Fruit fly (Drosophila melanogaster) whole organism, pupa: ENCODE measurements around the gene Psn.

ENCODE experiments used
- CG10348 ChIP-seq: fragments of 200-800 bp; sonication (Bioruptor generic); IDR thresholded peaks from 2 replicates; pipeline ENCODE4 v1.3.6; 2022; ENCODE audit warnings: missing biosample characterization, missing genetic modification characterization
- CG12605 ChIP-seq: fragments of 200-800 bp; sonication (Bioruptor generic); IDR thresholded peaks from 2 replicates; pipeline ENCODE4 v1.3.6; 2022; ENCODE audit warnings: missing biosample characterization, missing genetic modification characterization
- CG13204 ChIP-seq: fragments of 200-800 bp; sonication (Bioruptor generic); optimal IDR thresholded peaks from 2 replicates; lab custom pipeline; 2018; ENCODE audit warnings: missing biosample characterization, mild to moderate bottlenecking, missing genetic modification characterization, moderate library complexity
- CG14655 ChIP-seq: fragments of 200-800 bp; sonication (Bioruptor generic); optimal IDR thresholded peaks from 3 replicates; lab custom pipeline; 2017; ENCODE audit warnings: mild to moderate bottlenecking, missing biosample characterization, missing genetic modification reagents, missing genetic modification characterization
- CG15710 ChIP-seq: fragments of 200-800 bp; sonication (Bioruptor generic); optimal IDR thresholded peaks from 2 replicates; lab custom pipeline; 2018; ENCODE audit warnings: missing biosample characterization, mild to moderate bottlenecking, missing genetic modification characterization, moderate library complexity
- CG17806 ChIP-seq: fragments of 200-800 bp; sonication (Bioruptor generic); optimal IDR thresholded peaks from 2 replicates; lab custom pipeline; 2018; ENCODE audit warnings: missing biosample characterization, mild to moderate bottlenecking, missing genetic modification characterization, moderate library complexity
- CG32121 ChIP-seq: fragments of 200-800 bp; sonication (Bioruptor generic); IDR thresholded peaks from 2 replicates; pipeline ENCODE4 v1.3.6; 2022; ENCODE audit warnings: missing biosample characterization, missing genetic modification characterization
- CG34367 ChIP-seq: fragments of 200-800 bp; sonication (Bioruptor generic); optimal IDR thresholded peaks from 2 replicates; lab custom pipeline; 2018; ENCODE audit warnings: missing biosample characterization, mild to moderate bottlenecking, missing genetic modification characterization
- CG4496 ChIP-seq: fragments of 200-800 bp; sonication (Bioruptor generic); IDR thresholded peaks from 3 replicates; pipeline ENCODE4 v1.3.6; 2022; ENCODE audit warnings: missing biosample characterization, missing genetic modification characterization
- CG8159 ChIP-seq: fragments of 200-800 bp; sonication (Bioruptor generic); optimal IDR thresholded peaks from 3 replicates; lab custom pipeline; 2018; ENCODE audit warnings: missing biosample characterization, mild to moderate bottlenecking, missing genetic modification characterization, moderate library complexity
- CG8301 ChIP-seq: fragments of 200-800 bp; sonication (Bioruptor generic); optimal IDR thresholded peaks from 2 replicates; lab custom pipeline; 2018; ENCODE audit warnings: missing biosample characterization, mild to moderate bottlenecking, missing genetic modification characterization
- CG9948 ChIP-seq: fragments of 200-800 bp; sonication (Bioruptor generic); optimal IDR thresholded peaks from 2 replicates; lab custom pipeline; 2018; ENCODE audit warnings: missing biosample characterization, mild to moderate bottlenecking, missing genetic modification characterization, moderate library complexity
- D1 ChIP-seq: fragments of 200-800 bp; sonication (Bioruptor generic); optimal IDR thresholded peaks from 2 replicates; lab custom pipeline; 2018; ENCODE audit warnings: missing biosample characterization, mild to moderate bottlenecking, missing genetic modification characterization, moderate library complexity
- EcR ChIP-seq: fragments of 200-800 bp; sonication (Bioruptor generic); optimal IDR thresholded peaks from 3 replicates; lab custom pipeline; 2019; ENCODE audit warnings: missing biosample characterization, missing genetic modification characterization, mild to moderate bottlenecking, moderate library complexity, missing genetic modification reagents
- Ets98B ChIP-seq: fragments of 200-800 bp; sonication (Bioruptor generic); IDR thresholded peaks from 2 replicates; pipeline ENCODE4 v1.3.6; 2022; ENCODE audit warnings: missing biosample characterization, missing genetic modification characterization
- Pif1A ChIP-seq: fragments of 200-800 bp; sonication (Bioruptor generic); optimal IDR thresholded peaks from 3 replicates; lab custom pipeline; 2016; ENCODE audit warnings: missing biosample characterization, missing genetic modification characterization
- Pif1B ChIP-seq: fragments of 200-800 bp; sonication (Bioruptor generic); optimal IDR thresholded peaks from 3 replicates; lab custom pipeline; 2016; ENCODE audit warnings: missing biosample characterization, missing genetic modification characterization
- Snoo ChIP-seq: fragments of 200-800 bp; sonication (Bioruptor generic); optimal IDR thresholded peaks from 3 replicates; lab custom pipeline; 2017; ENCODE audit warnings: missing biosample characterization, mild to moderate bottlenecking, missing genetic modification characterization, inconsistent platforms
- fd96Ca ChIP-seq: fragments of 200-800 bp; sonication (Bioruptor generic); IDR thresholded peaks from 3 replicates; pipeline ENCODE4 v1.3.6; 2022; ENCODE audit warnings: missing biosample characterization, missing genetic modification characterization
- gl ChIP-seq: fragments of 200-800 bp; sonication (Bioruptor generic); optimal IDR thresholded peaks from 2 replicates; lab custom pipeline; 2018; ENCODE audit warnings: missing biosample characterization, mild to moderate bottlenecking, missing genetic modification characterization
- rn ChIP-seq: fragments of 200-800 bp; sonication (Bioruptor generic); IDR thresholded peaks from 2 replicates; pipeline ENCODE4 v1.3.6; 2022; ENCODE audit warnings: missing biosample characterization, missing genetic modification characterization

Gene Psn

DNA sequence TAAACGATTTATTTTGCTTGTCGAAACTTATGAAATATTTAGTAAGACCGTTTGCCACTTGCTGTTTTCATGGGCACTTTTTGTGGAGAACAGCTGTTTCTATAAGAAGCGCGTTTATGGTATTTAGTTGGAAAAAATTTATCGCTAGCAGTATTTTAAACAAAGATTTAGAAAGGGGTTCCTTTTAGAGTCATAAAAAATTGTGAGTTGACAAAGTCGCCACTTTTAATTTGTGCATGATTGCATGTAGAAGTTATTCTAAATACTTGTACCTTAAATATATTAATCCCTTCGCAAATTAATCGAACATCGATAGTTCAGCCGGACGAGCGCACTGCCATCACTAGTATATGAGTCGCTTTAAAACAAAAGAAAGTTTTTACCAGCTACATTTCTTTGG is at the start of gene Psn, which contains the start of gene Las:
Gene Psn, plus strand, starts transcription at position 172 of the 400 bp plus-strand sequence.
Gene Las, minus strand, starts transcription at position 65 of the 400 bp plus-strand sequence.
- TF ChIP-seq fd96Ca (GFP tag; lab: Robert Waterston, UW) = no peak
- no peak for TF ChIP-seq Snoo
- TF ChIP-seq CG10348 = no peak
- no peak for TF ChIP-seq CG8159 (tag; lab: Kevin White, UChicago)
- no peak for TF ChIP-seq CG13204 (GFP tag; lab: Kevin White, UChicago)
- no peak for TF ChIP-seq D1
- no peak for TF ChIP-seq CG12605 (GFP tag; lab: Robert Waterston, UW)
- no peak for TF ChIP-seq CG14655 (GFP tag; lab: Kevin White, UChicago)
- TF ChIP-seq Ets98B (GFP tag; lab: Robert Waterston, UW) = no peak
- no peak for TF ChIP-seq Pif1B (GFP tag; lab: Kevin White, UChicago)
- TF ChIP-seq Pif1A (GFP tag; lab: Kevin White, UChicago) = no peak
- no peak for TF ChIP-seq CG34367 (tag; lab: Kevin White, UChicago)
- no peak for TF ChIP-seq CG8301 (tag; lab: Kevin White, UChicago)
- TF ChIP-seq CG9948 (tag; lab: Kevin White, UChicago) = no peak
- TF ChIP-seq gl (tag; lab: Kevin White, UChicago) = no peak
- no peak for TF ChIP-seq CG17806
- no peak for TF ChIP-seq EcR (GFP tag; lab: Kevin White, UChicago)
- TF ChIP-seq CG15710 (tag; lab: Kevin White, UChicago) = no peak
- TF ChIP-seq CG32121 (GFP tag; lab: Robert Waterston, UW) = no peak
- TF ChIP-seq rn = no peak

DNA sequence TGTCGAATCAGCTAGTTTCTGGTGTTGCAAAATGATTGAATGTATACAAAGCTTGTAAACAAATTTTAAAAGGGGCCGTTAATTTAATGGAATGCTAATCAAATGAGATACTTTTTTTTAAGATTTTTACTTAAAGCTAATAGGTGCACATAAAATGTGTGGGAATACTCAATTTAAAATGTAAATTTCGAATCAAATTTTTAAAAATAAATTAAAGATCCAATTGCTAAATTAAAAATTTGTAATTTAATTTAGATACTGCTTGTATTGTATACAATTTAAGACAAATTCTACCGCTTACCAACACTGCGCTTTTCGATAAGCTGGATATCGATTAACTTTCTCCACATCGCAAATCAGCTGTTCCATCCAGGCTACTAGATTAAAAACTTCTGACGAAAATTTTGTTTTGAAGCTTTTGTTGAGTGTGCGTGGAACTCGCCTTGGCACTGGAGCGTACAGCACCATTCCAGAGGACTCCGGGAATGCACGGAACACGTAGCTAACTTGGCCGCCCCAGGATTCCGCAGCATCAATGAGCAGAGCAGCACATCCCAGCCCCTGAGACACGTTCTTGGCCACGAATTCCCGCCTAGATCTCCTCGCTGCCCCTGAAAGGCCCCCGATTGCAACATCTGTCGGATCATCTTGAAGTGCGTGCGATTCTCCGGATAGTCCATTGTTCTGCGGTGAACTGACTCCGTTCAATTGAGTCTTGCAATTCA is 48.0 kb upstream of the Psn start, which contains the start of the genes CG5498 and fbl:
Gene CG5498, minus strand, starts transcription at position 24 of the 725 bp plus-strand sequence.
Gene fbl, plus strand, starts transcription at position 344 of the 725 bp plus-strand sequence.
- TF ChIP-seq CG8301 (tag; lab: Kevin White, UChicago) = peak; percentile 59
- TF ChIP-seq CG17806 = peak; percentile 57
- 0 out of 3 replicates have a peak, but pooled peaks have one; percentile 55 for TF ChIP-seq CG4496 (GFP tag; lab: Robert Waterston, UW)
- TF ChIP-seq CG15710 (tag; lab: Kevin White, UChicago) = peak; percentile 69
- no peak for TF ChIP-seq EcR (GFP tag; lab: Kevin White, UChicago)
- TF ChIP-seq D1 = peak; percentile 68
- TF ChIP-seq Ets98B (GFP tag; lab: Robert Waterston, UW) = no peak
- TF ChIP-seq fd96Ca (GFP tag; lab: Robert Waterston, UW) = no peak
- no peak for TF ChIP-seq CG10348
- TF ChIP-seq Pif1B (GFP tag; lab: Kevin White, UChicago) = peak; percentile 5
- TF ChIP-seq CG13204 (GFP tag; lab: Kevin White, UChicago) = no peak
- peak; percentile 64 for TF ChIP-seq Snoo
- peak; percentile 75 for TF ChIP-seq CG8159 (tag; lab: Kevin White, UChicago)
- peak; percentile 49; the same call in 1 of the 2 replicates for TF ChIP-seq CG32121 (GFP tag; lab: Robert Waterston, UW)
- no peak for TF ChIP-seq CG14655 (GFP tag; lab: Kevin White, UChicago)
- peak; percentile 61 for TF ChIP-seq CG9948 (tag; lab: Kevin White, UChicago)
- no peak for TF ChIP-seq rn
- TF ChIP-seq gl (tag; lab: Kevin White, UChicago) = no peak
- TF ChIP-seq CG34367 (tag; lab: Kevin White, UChicago) = peak; percentile 36
- no peak for TF ChIP-seq Pif1A (GFP tag; lab: Kevin White, UChicago)
- no peak for TF ChIP-seq CG12605 (GFP tag; lab: Robert Waterston, UW)

DNA sequence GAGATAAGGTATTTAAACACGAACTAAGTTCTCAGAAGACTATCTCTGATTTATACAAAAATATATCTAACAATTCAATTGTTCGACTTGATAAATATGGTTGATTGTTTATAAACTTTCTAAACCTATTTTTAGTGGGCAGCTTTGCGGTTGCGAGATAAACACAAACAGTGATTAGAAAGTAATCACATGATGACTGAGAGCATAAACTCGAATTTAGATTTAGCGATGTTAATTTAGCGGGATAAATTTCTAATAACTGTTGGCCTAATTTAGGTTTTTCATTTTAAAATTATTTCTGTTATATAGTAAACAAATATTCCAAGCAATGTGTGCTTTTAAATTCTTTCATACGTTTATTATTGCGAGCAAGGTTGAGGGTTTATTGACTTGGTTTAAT is 47.3 kb upstream of the Psn start:
- TF ChIP-seq CG32121 (GFP tag; lab: Robert Waterston, UW) (no peak), CG15710 (tag; lab: Kevin White, UChicago) (no peak), CG17806 (no peak), Pif1A (GFP tag; lab: Kevin White, UChicago) (no peak), D1 (no peak), CG4496 (GFP tag; lab: Robert Waterston, UW) (no peak), EcR (GFP tag; lab: Kevin White, UChicago) (no peak), CG8301 (tag; lab: Kevin White, UChicago) (no peak), gl (tag; lab: Kevin White, UChicago) (no peak), fd96Ca (GFP tag; lab: Robert Waterston, UW) (no peak)

DNA sequence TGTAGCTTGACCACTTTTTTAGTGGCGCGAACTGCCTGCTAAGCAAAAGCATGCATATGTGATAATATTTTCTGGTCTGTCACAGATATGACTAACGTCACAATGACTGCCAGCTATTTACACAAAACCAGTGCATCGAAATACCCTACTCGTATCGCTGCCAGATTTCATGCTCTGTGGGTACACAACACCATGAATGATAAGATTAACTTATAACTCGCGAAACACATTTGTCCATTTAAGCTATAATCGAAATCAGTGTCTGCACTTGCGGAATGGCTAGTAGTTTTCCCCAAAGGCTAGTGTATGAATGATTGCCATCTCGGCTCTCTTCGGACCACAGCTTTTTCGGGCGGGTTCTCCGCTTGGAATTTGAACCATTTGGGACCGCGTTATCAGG is 46.9 kb upstream of the Psn start:
- peak; percentile 15 for TF ChIP-seq EcR (GFP tag; lab: Kevin White, UChicago)
- no peak for TF ChIP-seq CG15710 (tag; lab: Kevin White, UChicago)
- TF ChIP-seq, all 21 proteins: peak for 1

DNA sequence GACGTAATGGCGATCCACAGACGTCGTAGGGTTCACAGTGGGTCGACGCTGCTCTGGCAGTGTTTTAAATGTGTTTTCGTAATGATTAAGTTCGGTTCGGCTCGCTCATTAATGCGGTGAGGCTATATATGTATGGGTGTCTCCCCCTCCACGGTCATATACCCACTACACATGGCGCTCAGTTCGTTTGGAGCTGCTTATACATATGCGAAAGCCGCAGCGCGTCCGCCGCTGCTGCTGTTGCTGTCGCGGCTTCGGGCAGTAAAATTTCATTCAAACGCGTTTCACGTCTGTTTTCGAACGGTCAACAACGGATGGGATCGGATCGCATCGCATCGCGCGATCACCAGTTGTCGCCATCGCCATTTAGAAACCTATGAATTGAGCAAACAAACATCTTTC is 46.3 kb upstream of the Psn start:
- TF ChIP-seq EcR (GFP tag; lab: Kevin White, UChicago) (peak; percentile 57), CG13204 (GFP tag; lab: Kevin White, UChicago) (peak; percentile 87), CG12605 (GFP tag; lab: Robert Waterston, UW) (no peak), rn (no peak), Snoo (no peak), CG34367 (tag; lab: Kevin White, UChicago) (no peak), Pif1A (GFP tag; lab: Kevin White, UChicago) (no peak), CG17806 (no peak), CG8301 (tag; lab: Kevin White, UChicago) (no peak), CG8159 (tag; lab: Kevin White, UChicago) (no peak), CG9948 (tag; lab: Kevin White, UChicago) (no peak)
